Fruit fly (Drosophila melanogaster) whole organism, adult: ENCODE results near the gene RpL36A.
A peak's percentile ranks its signal among the peaks of the same experiment; 100 is the strongest.

Experiments
- CG11617 ChIP-seq: fragments of 200-800 bp; sonication (Bioruptor generic); optimal IDR thresholded peaks from 2 replicates; lab custom pipeline; 2017; ENCODE audit warnings: mild to moderate bottlenecking, missing biosample characterization, missing genetic modification reagents, missing genetic modification characterization
- CG12768 ChIP-seq: fragments of 200-800 bp; sonication (Bioruptor generic); optimal IDR thresholded peaks from 2 replicates; lab custom pipeline; 2017; ENCODE audit warnings: missing biosample characterization, missing genetic modification characterization, mild to moderate bottlenecking, moderate library complexity, missing genetic modification reagents
- CG14711 ChIP-seq: fragments of 200-800 bp; sonication (Bioruptor generic); optimal IDR thresholded peaks from 2 replicates; lab custom pipeline; 2018; ENCODE audit warnings: missing biosample characterization, mild to moderate bottlenecking, missing genetic modification characterization, moderate library complexity
- CG1620 ChIP-seq: fragments of 200-800 bp; sonication (Bioruptor generic); optimal IDR thresholded peaks from 2 replicates; lab custom pipeline; 2016; ENCODE audit warnings: missing biosample characterization, missing genetic modification characterization
- CG33017 ChIP-seq: fragments of 200-800 bp; sonication (Bioruptor generic); optimal IDR thresholded peaks from 2 replicates; lab custom pipeline; 2018; ENCODE audit warnings: missing biosample characterization, mild to moderate bottlenecking, missing genetic modification characterization, moderate library complexity
- CG5204 ChIP-seq: fragments of 200-800 bp; sonication (Bioruptor generic); optimal IDR thresholded peaks from 2 replicates; lab custom pipeline; 2016; ENCODE audit warnings: missing biosample characterization, missing genetic modification characterization
- CG7045 ChIP-seq: fragments of 200-800 bp; sonication (Bioruptor generic); optimal IDR thresholded peaks from 2 replicates; lab custom pipeline; 2017; ENCODE audit warnings: missing biosample characterization, mild to moderate bottlenecking, missing genetic modification characterization
- CG7101 ChIP-seq: fragments of 200-800 bp; sonication (Bioruptor generic); optimal IDR thresholded peaks from 2 replicates; lab custom pipeline; 2018; ENCODE audit warnings: missing biosample characterization, mild to moderate bottlenecking, missing genetic modification characterization, moderate library complexity
- Clk ChIP-seq: fragments of 200-800 bp; sonication (Bioruptor generic); optimal IDR thresholded peaks from 2 replicates; lab custom pipeline; 2017; ENCODE audit warnings: missing biosample characterization, missing genetic modification characterization
- Crg-1 ChIP-seq: fragments of 200-800 bp; sonication (Bioruptor generic); optimal IDR thresholded peaks from 2 replicates; lab custom pipeline; 2016; ENCODE audit warnings: missing biosample characterization, missing genetic modification characterization
- Hr96 ChIP-seq: fragments of 200-800 bp; sonication (Bioruptor generic); optimal IDR thresholded peaks from 2 replicates; lab custom pipeline; 2016; ENCODE audit warnings: missing biosample characterization, missing genetic modification characterization
- Mnt ChIP-seq: fragments of 200-800 bp; sonication (Bioruptor generic); optimal IDR thresholded peaks from 2 replicates; lab custom pipeline; 2016; ENCODE audit warnings: missing biosample characterization, mild to moderate bottlenecking, missing genetic modification characterization
- bab1 ChIP-seq: fragments of 200-800 bp; sonication (Bioruptor generic); optimal IDR thresholded peaks from 3 replicates; lab custom pipeline; 2019; ENCODE audit warnings: missing biosample characterization, mild to moderate bottlenecking, missing genetic modification characterization, moderate library complexity
- cic ChIP-seq: fragments of 200-800 bp; sonication (Bioruptor generic); optimal IDR thresholded peaks from 2 replicates; lab custom pipeline; 2017; ENCODE audit warnings: missing biosample characterization, mild to moderate bottlenecking, missing genetic modification characterization, moderate library complexity
- cnc ChIP-seq, 2 experiments: fragments of >200 bp; optimal IDR thresholded peaks; 2 replicates each; lab custom pipeline; 2017
- kay ChIP-seq: fragments of 200-800 bp; sonication (Bioruptor generic); peaks from one replicate; lab custom pipeline; 2016; ENCODE audit warnings: missing biosample characterization, missing genetic modification characterization, borderline replicate concordance
- ovo ChIP-seq: fragments of 200-800 bp; sonication (Bioruptor generic); optimal IDR thresholded peaks from 2 replicates; lab custom pipeline; 2016; ENCODE audit warnings: missing biosample characterization, missing genetic modification characterization
- pad ChIP-seq: fragments of 200-800 bp; sonication (Bioruptor generic); optimal IDR thresholded peaks from 3 replicates; lab custom pipeline; 2017; ENCODE audit warnings: missing biosample characterization, missing genetic modification characterization, mild to moderate bottlenecking, moderate library complexity, missing genetic modification reagents
- tj ChIP-seq: fragments of 200-800 bp; sonication (Bioruptor generic); optimal IDR thresholded peaks from 3 replicates; lab custom pipeline; 2017; ENCODE audit warnings: missing biosample characterization, mild to moderate bottlenecking, missing genetic modification characterization, moderate library complexity
- toe ChIP-seq: fragments of 200-800 bp; sonication (Bioruptor generic); optimal IDR thresholded peaks from 2 replicates; lab custom pipeline; 2016; ENCODE audit warnings: missing biosample characterization, missing genetic modification characterization

The RpL36A gene

dm6 chr2L:8042645-8043281 lies at the start of gene RpL36A:
RpL36A (minus strand) TSS chr2L:8042909.
- TF ChIP-seq toe (no peak), bab1 (GFP tag; lab: Kevin White, UChicago) (peak; percentile 71), kay (GFP tag; lab: Kevin White, UChicago) (no peak), tj (GFP tag; lab: Kevin White, UChicago) (peak; percentile 1), CG1620 (GFP tag; lab: Kevin White, UChicago) (peak; percentile 70), ovo (GFP tag; lab: Kevin White, UChicago) (peak; percentile 41), cic (GFP tag; lab: Kevin White, UChicago) (no peak), CG33017 (peak; percentile 40), pad (GFP tag; lab: Kevin White, UChicago) (no peak), Crg-1 (GFP tag; lab: Kevin White, UChicago) (peak; percentile 35), CG7045 (GFP tag; lab: Kevin White, UChicago) (no peak), CG11617 (GFP tag; lab: Kevin White, UChicago) (peak; percentile 65), CG14711 (tag; lab: Kevin White, UChicago) (peak; percentile 40), cnc (optimal IDR thresholded peaks at IDR 0.05; lab: Kevin White, UChicago) (no peak), Mnt (GFP tag; lab: Kevin White, UChicago) (peak; percentile 7), Clk (GFP tag; lab: Kevin White, UChicago) (no peak), Hr96 (GFP tag; lab: Kevin White, UChicago) (no peak), CG12768 (GFP tag; lab: Kevin White, UChicago) (no peak), CG7101 (tag; lab: Kevin White, UChicago) (peak; percentile 75), CG5204 (GFP tag; lab: Kevin White, UChicago) (no peak)

dm6 chr2L:8091908-8092307 lies 49.2 kb upstream of the RpL36A start:
- TF ChIP-seq CG1620 (GFP tag; lab: Kevin White, UChicago), result no peak
- TF ChIP-seq cic (GFP tag; lab: Kevin White, UChicago), result no peak
- TF ChIP-seq CG33017, result no peak
- no peak for TF ChIP-seq pad (GFP tag; lab: Kevin White, UChicago)
- TF ChIP-seq kay (GFP tag; lab: Kevin White, UChicago), result no peak
- TF ChIP-seq cnc (optimal IDR thresholded peaks at IDR 0.05; lab: Kevin White, UChicago), result no peak
- no peak for TF ChIP-seq CG7101 (tag; lab: Kevin White, UChicago)
- TF ChIP-seq bab1 (GFP tag; lab: Kevin White, UChicago), result no peak
- TF ChIP-seq tj (GFP tag; lab: Kevin White, UChicago), result no peak
- no peak for TF ChIP-seq ovo (GFP tag; lab: Kevin White, UChicago)
- TF ChIP-seq CG5204 (GFP tag; lab: Kevin White, UChicago), result no peak
- TF ChIP-seq toe, result no peak

- TF ChIP-seq Clk (GFP tag; lab: Kevin White, UChicago), result no peak
- TF ChIP-seq kay (GFP tag; lab: Kevin White, UChicago), result peak; percentile 57
- no peak for TF ChIP-seq Hr96 (GFP tag; lab: Kevin White, UChicago)
Observed at dm6 chr2L:8091429-8091828, 48.7 kb upstream of the RpL36A start.

dm6 chr2L:8088025-8088789 lies 45.5 kb upstream of the RpL36A start:
- TF ChIP-seq bab1 (GFP tag; lab: Kevin White, UChicago), result peak; percentile 21
- peak; percentile 24 for TF ChIP-seq CG14711 (tag; lab: Kevin White, UChicago)
- peak; percentile 80 for TF ChIP-seq tj (GFP tag; lab: Kevin White, UChicago)
- TF ChIP-seq CG12768 (GFP tag; lab: Kevin White, UChicago), result peak; percentile 36
- no peak for TF ChIP-seq kay (GFP tag; lab: Kevin White, UChicago)
- TF ChIP-seq CG7101 (tag; lab: Kevin White, UChicago), result no peak
- peak; percentile 61 for TF ChIP-seq cic (GFP tag; lab: Kevin White, UChicago)
- peak; percentile 55 for TF ChIP-seq CG11617 (GFP tag; lab: Kevin White, UChicago)
- TF ChIP-seq Mnt (GFP tag; lab: Kevin White, UChicago), result peak; percentile 63
- TF ChIP-seq CG33017, result peak; percentile 62

dm6 chr2L:8087468-8087789 lies 44.7 kb upstream of the RpL36A start:
- peak in 1 of 2 experiments; percentile 44 for TF ChIP-seq cnc (optimal IDR thresholded peaks at IDR 0.05; lab: Kevin White, UChicago)
- no peak for TF ChIP-seq bab1 (GFP tag; lab: Kevin White, UChicago)
- TF ChIP-seq Hr96 (GFP tag; lab: Kevin White, UChicago), result no peak
- TF ChIP-seq CG11617 (GFP tag; lab: Kevin White, UChicago), result peak; percentile 10
- TF ChIP-seq kay (GFP tag; lab: Kevin White, UChicago), result peak; percentile 68
- TF ChIP-seq Mnt (GFP tag; lab: Kevin White, UChicago), result no peak
- TF ChIP-seq CG12768 (GFP tag; lab: Kevin White, UChicago), result no peak
- TF ChIP-seq pad (GFP tag; lab: Kevin White, UChicago), result no peak
